Worm (Caenorhabditis elegans): ENCODE results near the gene cdh-12.

cdh-12 gene

DNA sequence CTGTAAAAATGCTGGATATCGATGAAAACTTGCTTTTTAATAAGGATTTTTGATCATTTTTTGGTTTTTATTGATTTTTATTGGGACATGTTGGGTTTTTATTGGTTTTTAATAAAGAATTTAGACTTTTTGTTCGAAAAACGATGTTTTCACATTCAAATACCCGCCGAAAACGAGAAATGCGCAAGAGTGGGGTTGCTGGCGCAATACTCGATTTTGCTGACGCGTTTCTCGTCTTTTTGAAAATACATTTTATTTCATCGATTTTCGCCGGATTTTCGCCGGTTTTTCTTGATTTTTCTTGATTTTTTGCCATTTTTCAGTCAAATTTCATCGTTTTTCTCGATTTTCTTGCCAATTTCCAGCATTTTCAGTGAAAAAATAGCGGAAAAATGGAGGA, 9.0 kb upstream of the cdh-12 start, which contains the start of gene smr-1 (continued):
- TF ChIP-seq cey-2 (tag; optimal IDR thresholded peaks at IDR 0.05; ENCODE audit: borderline replicate concordance, insufficient read depth) (no peak), nhr-102 (tag; optimal IDR thresholded peaks at IDR 0.05) (peak; percentile 87), nhr-48 (tag; optimal IDR thresholded peaks at IDR 0.05) (peak; percentile 14), ceh-20 (GFP tag; IDR thresholded peaks at IDR 0.05) (peak; percentile 67; the same call in 1 of the 2 replicates), unc-130 (GFP tag; optimal IDR thresholded peaks at IDR 0.05) (peak; percentile 14), set-16 (GFP tag; IDR thresholded peaks at IDR 0.05) (no peak), mep-1 (tag; optimal IDR thresholded peaks at IDR 0.05) (peak; percentile 84), Y48G9A.11 (GFP tag; IDR thresholded peaks at IDR 0.05) (no peak), madf-5 (GFP tag; IDR thresholded peaks at IDR 0.05) (no peak), madf-9 (GFP tag; conservative IDR thresholded peaks at IDR 0.05) (0 out of 2 replicates have a peak, but pooled peaks have one; percentile 10), nhr-77 (tag; optimal IDR thresholded peaks at IDR 0.05) (peak; percentile 33), rbr-2 (tag; optimal IDR thresholded peaks at IDR 0.05) (peak; percentile 56), nhr-6 (tag; optimal IDR thresholded peaks at IDR 0.05) (peak; percentile 33), nhr-76 (tag; optimal IDR thresholded peaks at IDR 0.05) (no peak), ceh-44 (GFP tag; IDR thresholded peaks at IDR 0.05) (no peak), hlh-30 (tag; optimal IDR thresholded peaks at IDR 0.05; ENCODE audit: insufficient read depth) (peak; percentile 29), F10B5.3 (tag; optimal IDR thresholded peaks at IDR 0.05) (no peak), Y75B8A.6 (GFP tag; IDR thresholded peaks at IDR 0.05) (no peak), unc-39 (tag; optimal IDR thresholded peaks at IDR 0.05) (no peak), lin-39 (tag; optimal IDR thresholded peaks at IDR 0.05) (no peak), lin-38 (GFP tag; IDR thresholded peaks at IDR 0.05) (peak; percentile 91), ceh-32 (tag; optimal IDR thresholded peaks at IDR 0.05; ENCODE audit: poor library complexity) (no peak), lin-29 (GFP tag; IDR thresholded peaks at IDR 0.05) (no peak), lim-7 (GFP tag; IDR thresholded peaks at IDR 0.05) (no peak), pha-4 (GFP tag; IDR thresholded peaks at IDR 0.05) (0 out of 2 replicates have a peak, but pooled peaks have one; percentile 46), pha-4 (tag; optimal IDR thresholded peaks at IDR 0.05) (peak; percentile 37), Y5F2A.4 (GFP tag; optimal IDR thresholded peaks at IDR 0.05) (no peak), F49E8.2 (tag; optimal IDR thresholded peaks at IDR 0.05; ENCODE audit: borderline replicate concordance) (peak; percentile 64), daf-8 (GFP tag; IDR thresholded peaks at IDR 0.05) (no peak), F37D6.2 (tag; optimal IDR thresholded peaks at IDR 0.05) (peak; percentile 58), D1046.2 (GFP tag; IDR thresholded peaks at IDR 0.05) (peak; percentile 75; the same call in 1 of the 2 replicates), mes-2 (tag; optimal IDR thresholded peaks at IDR 0.05; ENCODE audit: poor library complexity, severe bottlenecking) (peak; percentile 91), aly-2 (tag; optimal IDR thresholded peaks at IDR 0.05) (no peak), hif-1 (tag; optimal IDR thresholded peaks at IDR 0.05) (peak in 1 of 2 experiments; percentile 28), ZK546.5 (tag; optimal IDR thresholded peaks at IDR 0.05) (no peak), skn-1 (tag; optimal IDR thresholded peaks at IDR 0.05) (no peak), ctbp-1 (GFP tag; IDR thresholded peaks at IDR 0.05) (peak; percentile 72), nhr-28 (tag; optimal IDR thresholded peaks at IDR 0.05) (peak; percentile 52), mdl-1 (tag; optimal IDR thresholded peaks at IDR 0.05) (no peak), unc-62 (GFP tag; optimal IDR thresholded peaks at IDR 0.05 in 1 of 2) (peak in 1 of 2 experiments; percentile 81), unc-62 (tag; optimal IDR thresholded peaks at IDR 0.05) (no peak), egl-43 (GFP tag; IDR thresholded peaks at IDR 0.05) (0 out of 2 replicates have a peak, but pooled peaks have one; percentile 51), zag-1 (tag; optimal IDR thresholded peaks at IDR 0.05) (no peak), saeg-2 (GFP tag; IDR thresholded peaks at IDR 0.05) (0 out of 2 replicates have a peak, but pooled peaks have one; percentile 50), T20F7.1 (GFP tag; optimal IDR thresholded peaks at IDR 0.05) (no peak), lin-15B (tag; optimal IDR thresholded peaks at IDR 0.05) (no peak), dmd-6 (GFP tag; IDR thresholded peaks at IDR 0.05) (peak; percentile 75), snpc-1.2 (GFP tag; IDR thresholded peaks at IDR 0.05) (no peak), daf-19 (GFP tag; conservative IDR thresholded peaks at IDR 0.05) (no peak), nhr-42 (GFP tag; IDR thresholded peaks at IDR 0.05) (peak; percentile 73), R02D3.7 (tag; optimal IDR thresholded peaks at IDR 0.05) (no peak)

Data from whole organism, L4 larva.